Worm (Caenorhabditis elegans): Measurements from ENCODE around the gene ccar-1.

The ccar-1 gene

DNA sequence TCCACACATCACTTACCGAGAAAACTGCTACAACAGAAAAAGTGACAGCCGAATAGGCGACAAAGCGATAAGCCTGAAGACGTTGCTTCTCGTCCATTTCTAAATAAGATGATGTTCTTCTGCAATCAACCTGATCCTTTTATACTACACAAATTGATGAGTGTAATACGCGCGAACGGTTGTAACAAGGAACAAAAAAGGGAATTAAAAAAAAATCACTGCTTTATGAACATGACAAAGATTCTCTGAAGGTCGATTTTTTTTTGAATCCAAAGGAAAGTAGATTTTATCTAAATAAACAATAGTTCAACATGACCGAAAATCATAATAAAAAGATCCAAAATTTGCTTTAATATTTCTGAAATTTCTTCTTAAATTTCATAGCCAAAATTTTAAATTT, 27.9 kb downstream of the ccar-1 start, which contains the start of gene col-133:
Gene col-133 (minus strand): TSS at position 101 of the 400 bp plus-strand sequence.
- TF ChIP-seq ceh-43 (GFP tag; optimal IDR thresholded peaks at IDR 0.05): no peak
- no peak for TF ChIP-seq mab-5 (tag; optimal IDR thresholded peaks at IDR 0.05)
- TF ChIP-seq ham-2 (GFP tag; optimal IDR thresholded peaks at IDR 0.05): no peak
- TF ChIP-seq zip-8 (tag; optimal IDR thresholded peaks at IDR 0.05): no peak
- no peak for TF ChIP-seq unc-39 (tag; optimal IDR thresholded peaks at IDR 0.05)
- TF ChIP-seq tbx-8 (GFP tag; optimal IDR thresholded peaks at IDR 0.05): no peak
- TF ChIP-seq flh-1 (GFP tag; optimal IDR thresholded peaks at IDR 0.05): no peak
- TF ChIP-seq nhr-76 (tag; optimal IDR thresholded peaks at IDR 0.05): no peak
- TF ChIP-seq sem-2 (GFP tag; optimal IDR thresholded peaks at IDR 0.05): no peak
- no peak for TF ChIP-seq bed-3 (GFP tag; optimal IDR thresholded peaks at IDR 0.05)
- no peak for TF ChIP-seq nhr-28 (tag; optimal IDR thresholded peaks at IDR 0.05)
- no peak for TF ChIP-seq ceh-39 (tag; optimal IDR thresholded peaks at IDR 0.05)
- TF ChIP-seq lin-13 (tag; optimal IDR thresholded peaks at IDR 0.05): no peak
- TF ChIP-seq mep-1 (tag; optimal IDR thresholded peaks at IDR 0.05): no peak
- TF ChIP-seq pha-4 (tag; optimal IDR thresholded peaks at IDR 0.05): no peak

DNA sequence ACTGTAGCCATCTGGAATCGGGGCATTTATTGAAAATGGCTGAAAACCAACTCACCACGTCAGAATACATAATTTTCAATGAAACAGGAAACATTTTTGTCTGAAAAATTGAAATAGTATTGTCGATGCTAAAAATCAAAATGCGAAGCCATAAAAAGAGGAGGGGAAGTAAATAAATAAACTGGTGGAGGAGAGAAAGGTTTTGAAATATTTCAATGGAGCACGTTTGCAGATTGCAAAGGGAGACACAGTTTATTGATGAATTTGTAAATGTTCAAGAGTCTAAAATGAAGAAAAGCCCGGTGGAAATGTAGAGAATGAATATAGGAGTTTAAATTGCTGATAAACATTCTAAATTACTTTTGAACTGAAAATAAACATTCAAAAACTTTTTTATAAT, 31.7 kb downstream of the ccar-1 start, which contains the start of gene F52B11.5:
Gene F52B11.5 (minus strand): TSS at position 178 of the 400 bp plus-strand sequence.
- TF ChIP-seq unc-120 (tag; optimal IDR thresholded peaks at IDR 0.05; ENCODE audit: poor library complexity, severe bottlenecking) (no peak), elt-3 (tag; optimal IDR thresholded peaks at IDR 0.05) (no peak), lsy-2 (tag; optimal IDR thresholded peaks at IDR 0.05) (no peak), flh-1 (GFP tag; optimal IDR thresholded peaks at IDR 0.05) (no peak), mep-1 (tag; optimal IDR thresholded peaks at IDR 0.05) (no peak), mab-5 (tag; optimal IDR thresholded peaks at IDR 0.05) (no peak), M03D4.4 (tag; optimal IDR thresholded peaks at IDR 0.05) (no peak), nhr-237 (tag; optimal IDR thresholded peaks at IDR 0.05) (no peak), nhr-12 (tag; optimal IDR thresholded peaks at IDR 0.05) (no peak), ham-2 (GFP tag; optimal IDR thresholded peaks at IDR 0.05) (no peak), unc-62 (GFP tag; optimal IDR thresholded peaks at IDR 0.05) (no peak), hlh-1 (tag; optimal IDR thresholded peaks at IDR 0.05) (no peak), lin-13 (tag; optimal IDR thresholded peaks at IDR 0.05) (no peak), ztf-11 (tag; optimal IDR thresholded peaks at IDR 0.05) (no peak), snpc-4 (tag; optimal IDR thresholded peaks at IDR 0.05) (no peak), nhr-2 (tag; optimal IDR thresholded peaks at IDR 0.05) (no peak), sptf-1 (tag; optimal IDR thresholded peaks at IDR 0.05) (no peak), ces-1 (GFP tag; optimal IDR thresholded peaks at IDR 0.05) (no peak), blmp-1 (tag; optimal IDR thresholded peaks at IDR 0.05) (no peak), cnd-1 (tag; optimal IDR thresholded peaks at IDR 0.05) (no peak)

DNA sequence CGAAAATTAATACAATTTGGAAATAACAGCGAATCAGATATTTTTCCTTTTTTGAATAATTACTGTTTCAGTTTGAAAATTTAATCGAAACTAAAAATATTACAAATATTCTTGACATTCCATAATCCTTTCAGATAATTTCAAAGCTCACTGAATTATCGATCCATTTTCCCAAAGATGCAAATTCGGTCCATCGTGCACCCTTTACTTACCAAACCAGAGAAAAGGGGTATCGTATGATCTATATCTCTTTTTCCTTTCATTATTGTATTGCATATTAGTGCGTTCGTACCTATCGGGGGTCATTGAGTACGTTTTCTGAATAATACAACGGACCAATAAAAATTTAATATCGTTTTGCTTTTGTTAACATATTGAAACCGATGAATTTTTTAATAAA, 33.4 kb downstream of the ccar-1 start:
- TF ChIP-seq ceh-39 (tag; optimal IDR thresholded peaks at IDR 0.05): peak; percentile 90
- no peak for TF ChIP-seq nhr-237 (tag; optimal IDR thresholded peaks at IDR 0.05)
- peak; percentile 34 for TF ChIP-seq blmp-1 (tag; optimal IDR thresholded peaks at IDR 0.05)

DNA sequence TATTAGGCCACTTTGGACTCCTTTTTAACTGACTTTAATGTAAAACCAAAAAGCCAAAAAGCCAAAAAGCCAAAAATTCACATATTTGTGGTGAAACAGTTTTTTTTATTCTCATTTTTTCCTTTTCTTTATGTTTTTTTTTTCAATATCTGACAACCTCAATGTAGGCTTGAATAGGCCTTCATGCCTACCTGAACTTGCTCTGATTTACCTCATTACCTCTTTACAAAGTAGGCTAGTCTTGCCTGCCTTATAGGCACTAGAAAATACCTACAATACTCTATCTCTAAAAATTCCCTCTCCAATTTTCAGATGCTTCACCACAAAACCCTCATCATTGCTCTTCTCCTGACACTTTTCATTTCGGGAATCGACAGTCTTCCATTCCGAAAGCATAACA, 34.9 kb downstream of the ccar-1 start, which contains the start of gene ins-34:
Gene ins-34 (plus strand): TSS at position 301 of the 400 bp plus-strand sequence.
- TF ChIP-seq mab-5 (tag; optimal IDR thresholded peaks at IDR 0.05) (no peak), nhr-12 (tag; optimal IDR thresholded peaks at IDR 0.05) (no peak), pha-4 (tag; optimal IDR thresholded peaks at IDR 0.05) (no peak), elt-3 (tag; optimal IDR thresholded peaks at IDR 0.05) (no peak), ztf-11 (tag; optimal IDR thresholded peaks at IDR 0.05) (no peak), unc-120 (tag; optimal IDR thresholded peaks at IDR 0.05; ENCODE audit: poor library complexity, severe bottlenecking) (no peak), nhr-76 (tag; optimal IDR thresholded peaks at IDR 0.05) (no peak), elt-1 (tag; optimal IDR thresholded peaks at IDR 0.05; ENCODE audit: borderline replicate concordance, insufficient read depth) (no peak), M03D4.4 (tag; optimal IDR thresholded peaks at IDR 0.05) (no peak), mep-1 (tag; optimal IDR thresholded peaks at IDR 0.05) (no peak), sptf-1 (tag; optimal IDR thresholded peaks at IDR 0.05) (no peak), ham-2 (GFP tag; optimal IDR thresholded peaks at IDR 0.05) (no peak)

DNA sequence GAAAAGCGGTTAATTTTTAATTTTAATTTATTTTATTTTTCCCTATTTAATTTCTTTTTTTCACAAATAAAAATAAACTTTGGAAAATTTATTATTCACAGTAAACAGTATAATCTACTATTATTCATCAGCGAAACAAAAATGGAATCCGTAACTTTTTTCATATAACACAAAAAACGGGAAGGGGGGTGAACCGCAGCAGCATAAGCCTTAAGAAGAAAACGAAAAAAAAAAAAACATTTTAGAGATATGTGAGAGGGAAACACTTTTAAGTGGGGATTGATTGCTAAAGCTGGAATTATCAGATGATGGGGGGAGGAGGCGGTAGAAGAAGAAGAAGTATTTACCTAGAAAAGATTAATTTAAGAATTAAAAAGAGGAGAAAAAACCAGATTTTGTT, 36.3 kb downstream of the ccar-1 start:
- no peak for TF ChIP-seq ztf-11 (tag; optimal IDR thresholded peaks at IDR 0.05)
- no peak for TF ChIP-seq ham-2 (GFP tag; optimal IDR thresholded peaks at IDR 0.05)
- no peak for TF ChIP-seq ceh-83 (GFP tag; optimal IDR thresholded peaks at IDR 0.05)
- no peak for TF ChIP-seq lin-13 (tag; optimal IDR thresholded peaks at IDR 0.05)
- TF ChIP-seq sptf-1 (tag; optimal IDR thresholded peaks at IDR 0.05): no peak
- TF ChIP-seq ces-1 (GFP tag; optimal IDR thresholded peaks at IDR 0.05): no peak
- TF ChIP-seq bed-3 (GFP tag; optimal IDR thresholded peaks at IDR 0.05): no peak
- TF ChIP-seq mep-1 (tag; optimal IDR thresholded peaks at IDR 0.05): no peak

Data from whole organism, mixed stage, embryonic.